Worm (Caenorhabditis elegans) whole organism, young adult: ENCODE results near the gene ubc-19.

Experiments used
- F33H1.4 ChIP-seq: fragments of 200-800 bp; sonication (Bioruptor generic); IDR thresholded peaks from 2 replicates; pipeline ENCODE4 v1.3.6; 2022; ENCODE audit warnings: missing genetic modification reagents, missing genetic modification characterization, missing compliant biosample characterization
- F39B2.1 ChIP-seq: fragments of 200-800 bp; sonication (Bioruptor generic); IDR thresholded peaks from 2 replicates; pipeline ENCODE4 v1.3.6; 2022; ENCODE audit warnings: missing genetic modification reagents, missing genetic modification characterization, missing compliant biosample characterization
- F55B11.4 ChIP-seq: sonication (generic microtip); optimal IDR thresholded peaks from 2 replicates; lab custom pipeline; 2016; ENCODE audit warnings: missing compliant biosample characterization, missing genetic modification characterization, borderline replicate concordance; ENCODE audit not compliant: insufficient read depth
- K11D2.4 ChIP-seq: fragments of 200-800 bp; sonication (Bioruptor generic); IDR thresholded peaks from 2 replicates; pipeline ENCODE4 v1.3.6; 2022; ENCODE audit warnings: missing genetic modification reagents, missing genetic modification characterization, missing compliant biosample characterization
- Y53F4B.3 ChIP-seq: fragments of 200-800 bp; sonication (Bioruptor generic); IDR thresholded peaks from 2 replicates; pipeline ENCODE4 v1.3.6; 2022; ENCODE audit warnings: missing genetic modification reagents, missing genetic modification characterization, missing compliant biosample characterization
- atf-7 ChIP-seq: sonication (generic microtip); optimal IDR thresholded peaks from 2 replicates; lab custom pipeline; 2017; ENCODE audit warnings: mild to moderate bottlenecking, missing genetic modification characterization, missing compliant biosample characterization
- ceh-100 ChIP-seq: fragments of 200-800 bp; sonication (Bioruptor generic); IDR thresholded peaks from 2 replicates; pipeline ENCODE4 v1.3.6; 2022; ENCODE audit warnings: missing genetic modification reagents, missing genetic modification characterization, missing compliant biosample characterization
- chd-7 ChIP-seq: sonication (generic microtip); optimal IDR thresholded peaks from 2 replicates; lab custom pipeline; 2016; ENCODE audit warnings: mild to moderate bottlenecking, missing genetic modification characterization, moderate library complexity, missing compliant biosample characterization
- dpl-1 ChIP-seq: fragments of 150-350 bp; optimal IDR thresholded peaks from 2 replicates; lab custom pipeline; 2014; ENCODE audit warnings: missing biosample characterization, missing genetic modification reagents, missing genetic modification characterization
- lin-26 ChIP-seq: fragments of 200-800 bp; sonication (Bioruptor generic); IDR thresholded peaks from 2 replicates; pipeline ENCODE4 v1.3.6; 2022; ENCODE audit warnings: missing genetic modification reagents, missing genetic modification characterization, missing compliant biosample characterization
- rec-8 ChIP-seq, 2 experiments: sonication (generic microtip); optimal IDR thresholded peaks; 2 replicates each; lab custom pipeline; 2016; ENCODE audit warnings: mild to moderate bottlenecking in 2 of 2, missing genetic modification characterization in 2 of 2, missing genetic modification reagents in 2 of 2, missing genotype in 2 of 2, missing biosample characterization in 1 of 2, missing compliant biosample characterization in 1 of 2, moderate library complexity in 1 of 2
- snpc-1.1 ChIP-seq: sonication (generic microtip); optimal IDR thresholded peaks from 2 replicates; lab custom pipeline; 2017; ENCODE audit warnings: missing genetic modification characterization, mild to moderate bottlenecking, missing compliant biosample characterization, antibody characterized with exemption, moderate library complexity, missing genotype, missing genetic modification reagents; ENCODE audit not compliant: insufficient read depth
- unc-62 ChIP-seq: fragments of 150-350 bp; optimal IDR thresholded peaks from 2 replicates; lab custom pipeline; 2014; ENCODE audit warnings: missing biosample characterization, missing genetic modification reagents, missing genetic modification characterization
- ztf-3 ChIP-seq: fragments of 200-800 bp; sonication (Bioruptor generic); optimal IDR thresholded peaks from 2 replicates; lab custom pipeline; 2018; ENCODE audit warnings: mild to moderate bottlenecking, missing genetic modification characterization, missing compliant biosample characterization

- no peak for TF ChIP-seq atf-7 (tag; lab: Kevin White, UChicago)
- TF ChIP-seq K11D2.4 (GFP tag; lab: Robert Waterston, UW), result no peak
- no peak for TF ChIP-seq F55B11.4 (tag; lab: Kevin White, UChicago)
- TF ChIP-seq F33H1.4, result no peak
- no peak for TF ChIP-seq dpl-1 (GFP tag; lab: Kevin White, UChicago)
- no peak for TF ChIP-seq ceh-100 (GFP tag; lab: Robert Waterston, UW)
- no peak for TF ChIP-seq chd-7
- TF ChIP-seq unc-62 (GFP tag; lab: Kevin White, UChicago), result no peak
- no peak for TF ChIP-seq F39B2.1 (GFP tag; lab: Robert Waterston, UW)
- TF ChIP-seq rec-8 (tag; optimal IDR thresholded peaks at IDR 0.05; lab: Kevin White, UChicago), result no peak
- TF ChIP-seq Y53F4B.3, result no peak
- no peak for TF ChIP-seq lin-26 (GFP tag; lab: Robert Waterston, UW)
- no peak for TF ChIP-seq snpc-1.1 (tag; lab: Kevin White, UChicago)
- TF ChIP-seq ztf-3 (GFP tag; lab: Kevin White, UChicago), result no peak
These were observed 42.0 kb upstream of the ubc-19 start, which contains the start of the genes asp-18 and scl-19 for ce11 chrV:18731579-18732041.
